Worm (Caenorhabditis elegans) whole organism, L1 larva: ENCODE results near the gene F59D12.5.
A peak's percentile ranks its signal among the peaks of the same experiment; 100 is the strongest.

Experiments used
- C04F5.9 ChIP-seq: sonication (generic microtip); optimal IDR thresholded peaks from 2 replicates; lab custom pipeline; 2016; ENCODE audit warnings: missing genetic modification characterization, missing compliant biosample characterization
- C16A3.4 ChIP-seq: fragments of 150-350 bp; optimal IDR thresholded peaks from 2 replicates; lab custom pipeline; 2014; ENCODE audit warnings: missing biosample characterization, missing genetic modification characterization
- F16B12.6 ChIP-seq: fragments of 150-350 bp; optimal IDR thresholded peaks from 2 replicates; lab custom pipeline; 2014; ENCODE audit warnings: missing biosample characterization, missing genetic modification characterization
- aly-2 ChIP-seq: fragments of 150-350 bp; optimal IDR thresholded peaks from 2 replicates; lab custom pipeline; 2014; ENCODE audit warnings: missing biosample characterization, missing genetic modification characterization
- blmp-1 ChIP-seq: fragments of 150-350 bp; optimal IDR thresholded peaks from 2 replicates; lab custom pipeline; 2014; ENCODE audit warnings: missing biosample characterization, missing genetic modification characterization
- ceh-63 ChIP-seq: fragments of 200-800 bp; sonication (Bioruptor generic); optimal IDR thresholded peaks from 2 replicates; lab custom pipeline; 2018; ENCODE audit warnings: mild to moderate bottlenecking, missing genetic modification characterization, missing compliant biosample characterization
- ceh-8 ChIP-seq: fragments of 200-800 bp; sonication (Bioruptor generic); optimal IDR thresholded peaks from 2 replicates; lab custom pipeline; 2018; ENCODE audit warnings: mild to moderate bottlenecking, missing genetic modification characterization, moderate library complexity, missing compliant biosample characterization
- ceh-82 ChIP-seq, 3 experiments: fragments of 150-350 bp in 1 of 3; sonication (generic microtip) in 2 of 3; optimal IDR thresholded peaks; 2 replicates each; lab custom pipeline; 2014 to 2017; ENCODE audit warnings: missing biosample characterization in 3 of 3, missing genetic modification characterization in 3 of 3
- ceh-88 ChIP-seq: fragments of 200-800 bp; sonication (Bioruptor generic); IDR thresholded peaks from 2 replicates; pipeline ENCODE4 v1.3.6; 2022; ENCODE audit warnings: missing genetic modification characterization, missing compliant biosample characterization
- dpl-1 ChIP-seq, 3 experiments: fragments of 150-350 bp in 2 of 3; sonication (generic microtip) in 1 of 3; optimal IDR thresholded peaks; 2 replicates each; lab custom pipeline; 2014 to 2017; ENCODE audit warnings: missing biosample characterization in 3 of 3, missing genetic modification characterization in 3 of 3, missing genetic modification reagents in 3 of 3
- dsc-1 ChIP-seq: sonication (generic microtip); optimal IDR thresholded peaks from 2 replicates; lab custom pipeline; 2016; ENCODE audit warnings: mild to moderate bottlenecking, missing genetic modification characterization, missing compliant biosample characterization
- egl-13 ChIP-seq: sonication (generic microtip); optimal IDR thresholded peaks from 2 replicates; lab custom pipeline; 2016; ENCODE audit warnings: missing genotype, missing genetic modification reagents, missing genetic modification characterization, missing compliant biosample characterization
- egl-27 ChIP-seq, 2 experiments: fragments of 150-350 bp in 1 of 2; sonication (generic microtip); optimal IDR thresholded peaks; 3 replicates each; lab custom pipeline; 2017 to 2018; ENCODE audit warnings: missing biosample characterization in 2 of 2, missing genetic modification characterization in 2 of 2, missing genetic modification reagents in 2 of 2
- fkh-10 ChIP-seq: sonication (generic microtip); optimal IDR thresholded peaks from 2 replicates; lab custom pipeline; 2017; ENCODE audit warnings: missing biosample characterization, missing genetic modification reagents, missing genetic modification characterization
- fkh-4 ChIP-seq: sonication (generic microtip); optimal IDR thresholded peaks from 2 replicates; lab custom pipeline; 2016; ENCODE audit warnings: missing compliant biosample characterization, missing genetic modification characterization, borderline replicate concordance
- fkh-8 ChIP-seq: sonication (generic microtip); optimal IDR thresholded peaks from 2 replicates; lab custom pipeline; 2016; ENCODE audit warnings: mild to moderate bottlenecking, missing genetic modification characterization, missing compliant biosample characterization
- hlh-17 ChIP-seq: fragments of 200-800 bp; sonication (Bioruptor generic); optimal IDR thresholded peaks from 2 replicates; lab custom pipeline; 2018; ENCODE audit warnings: missing genetic modification characterization, mild to moderate bottlenecking, missing compliant biosample characterization, moderate library complexity, borderline replicate concordance
- hpl-2 ChIP-seq: fragments of 150-350 bp; optimal IDR thresholded peaks from 2 replicates; lab custom pipeline; 2014; ENCODE audit warnings: missing biosample characterization, missing genetic modification reagents, missing genetic modification characterization
- isw-1 ChIP-seq: fragments of 200-800 bp; sonication (Bioruptor generic); IDR thresholded peaks from 2 replicates; pipeline ENCODE4 v1.3.6; 2022; ENCODE audit warnings: missing genetic modification characterization, missing compliant biosample characterization
- lin-14 ChIP-seq: fragments of 200-800 bp; sonication (Bioruptor generic); optimal IDR thresholded peaks from 2 replicates; lab custom pipeline; 2018; ENCODE audit warnings: mild to moderate bottlenecking, missing genetic modification characterization, moderate library complexity, missing compliant biosample characterization
- lin-15B ChIP-seq: fragments of 150-350 bp; sonication (generic microtip); optimal IDR thresholded peaks from 3 replicates; lab custom pipeline; 2014; ENCODE audit warnings: missing biosample characterization, missing genetic modification characterization
- lin-35 ChIP-seq, 2 experiments: fragments of 150-350 bp; optimal IDR thresholded peaks; 2 replicates each; lab custom pipeline; 2014; ENCODE audit warnings: missing biosample characterization in 2 of 2, missing genetic modification characterization in 2 of 2, missing genetic modification reagents in 2 of 2
- lir-3 ChIP-seq: sonication (generic microtip); optimal IDR thresholded peaks from 2 replicates; lab custom pipeline; 2016; ENCODE audit warnings: mild to moderate bottlenecking, missing genetic modification characterization, moderate library complexity, missing compliant biosample characterization; ENCODE audit not compliant: poor library complexity
- mep-1 ChIP-seq: fragments of 150-350 bp; optimal IDR thresholded peaks from 2 replicates; lab custom pipeline; 2014; ENCODE audit warnings: missing biosample characterization, missing genetic modification characterization
- nhr-11 ChIP-seq: fragments of 150-350 bp; optimal IDR thresholded peaks from 2 replicates; lab custom pipeline; 2014; ENCODE audit warnings: missing biosample characterization, missing genetic modification characterization
- nhr-12 ChIP-seq: sonication (generic microtip); optimal IDR thresholded peaks from 2 replicates; lab custom pipeline; 2017; ENCODE audit warnings: missing biosample characterization, missing genetic modification characterization
- nhr-19 ChIP-seq: fragments of 200-800 bp; sonication (Bioruptor generic); conservative IDR thresholded peaks from 2 replicates; pipeline ENCODE4 v1.3.6; 2022; ENCODE audit warnings: missing genetic modification characterization, missing compliant biosample characterization
- nhr-47 ChIP-seq: sonication (generic microtip); optimal IDR thresholded peaks from 2 replicates; lab custom pipeline; 2016; ENCODE audit warnings: mild to moderate bottlenecking, missing genetic modification characterization, moderate library complexity, missing compliant biosample characterization
- nhr-71 ChIP-seq: sonication (generic microtip); optimal IDR thresholded peaks from 2 replicates; lab custom pipeline; 2016; ENCODE audit warnings: mild to moderate bottlenecking, missing genetic modification characterization, moderate library complexity, missing compliant biosample characterization
- nhr-84 ChIP-seq: sonication (generic microtip); optimal IDR thresholded peaks from 2 replicates; lab custom pipeline; 2017; ENCODE audit warnings: missing biosample characterization, missing genetic modification characterization
- nhr-90 ChIP-seq: sonication (generic microtip); optimal IDR thresholded peaks from 2 replicates; lab custom pipeline; 2016; ENCODE audit warnings: mild to moderate bottlenecking, missing genetic modification characterization, missing compliant biosample characterization; ENCODE audit not compliant: poor library complexity
- pax-3 ChIP-seq: fragments of 200-800 bp; sonication (Bioruptor generic); optimal IDR thresholded peaks from 2 replicates; lab custom pipeline; 2018; ENCODE audit warnings: mild to moderate bottlenecking, missing genetic modification characterization, moderate library complexity, missing compliant biosample characterization
- rnt-1 ChIP-seq: sonication (generic microtip); optimal IDR thresholded peaks from 2 replicates; lab custom pipeline; 2016; ENCODE audit warnings: mild to moderate bottlenecking, missing genetic modification characterization, moderate library complexity, missing compliant biosample characterization
- sox-4 ChIP-seq: sonication (generic microtip); optimal IDR thresholded peaks from 2 replicates; lab custom pipeline; 2016; ENCODE audit warnings: missing genetic modification characterization, missing compliant biosample characterization
- sptf-1 ChIP-seq: fragments of 150-350 bp; optimal IDR thresholded peaks from 2 replicates; lab custom pipeline; 2014; ENCODE audit warnings: missing biosample characterization, missing genetic modification characterization
- swsn-7 ChIP-seq: sonication (generic microtip); optimal IDR thresholded peaks from 2 replicates; lab custom pipeline; 2016; ENCODE audit warnings: missing genetic modification characterization, missing compliant biosample characterization
- tbx-2 ChIP-seq: sonication (generic microtip); optimal IDR thresholded peaks from 2 replicates; lab custom pipeline; 2016; ENCODE audit warnings: missing genetic modification characterization, missing compliant biosample characterization
- unc-130 ChIP-seq: fragments of 150-350 bp; optimal IDR thresholded peaks from 2 replicates; lab custom pipeline; 2017; ENCODE audit warnings: missing biosample characterization, missing genetic modification characterization, inconsistent platforms
- unc-62 ChIP-seq: fragments of 150-350 bp; optimal IDR thresholded peaks from 2 replicates; lab custom pipeline; 2014; ENCODE audit warnings: missing biosample characterization, missing genetic modification reagents, missing genetic modification characterization
- unc-86 ChIP-seq: sonication (generic microtip); optimal IDR thresholded peaks from 2 replicates; lab custom pipeline; 2016; ENCODE audit warnings: missing genetic modification characterization, missing compliant biosample characterization
- xbp-1 ChIP-seq: sonication (generic microtip); optimal IDR thresholded peaks from 2 replicates; lab custom pipeline; 2016; ENCODE audit warnings: missing genetic modification characterization, missing compliant biosample characterization
- zip-4 ChIP-seq: fragments of 200-800 bp; sonication (Bioruptor generic); optimal IDR thresholded peaks from 2 replicates; lab custom pipeline; 2018; ENCODE audit warnings: mild to moderate bottlenecking, missing genetic modification characterization, moderate library complexity, missing compliant biosample characterization
- ztf-11 ChIP-seq, 2 experiments: sonication (generic microtip); optimal IDR thresholded peaks; 2 replicates each; lab custom pipeline; 2016 to 2017; ENCODE audit warnings: missing genetic modification characterization in 2 of 2, missing biosample characterization in 1 of 2, missing compliant biosample characterization in 1 of 2
- ztf-4 ChIP-seq: fragments of 150-350 bp; optimal IDR thresholded peaks from 2 replicates; lab custom pipeline; 2014; ENCODE audit warnings: missing biosample characterization, missing genetic modification characterization

The F59D12.5 gene

DNA sequence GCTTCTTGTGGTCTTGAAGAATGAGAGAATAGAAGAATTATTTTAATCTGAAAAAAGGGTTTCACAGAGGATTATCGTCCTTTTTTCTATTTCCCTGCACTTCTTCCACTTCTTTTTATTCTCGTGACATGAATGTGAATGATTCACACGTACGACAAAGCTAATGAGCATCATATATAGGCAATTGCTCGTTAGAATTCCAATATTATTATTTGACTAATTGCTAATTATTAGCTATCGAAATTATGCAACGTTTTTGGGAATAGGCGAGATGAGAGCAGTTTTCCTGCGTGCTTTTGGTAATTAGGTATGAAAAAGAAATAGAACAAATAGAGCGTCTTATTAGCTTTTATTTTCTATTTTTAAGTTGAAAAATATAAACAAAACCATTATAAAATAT lies 10.6 kb upstream of the F59D12.5 start (continued):
- no peak for TF ChIP-seq F16B12.6 (tag; lab: Kevin White, UChicago)
- TF ChIP-seq rnt-1 (tag; lab: Kevin White, UChicago), result no peak
- TF ChIP-seq nhr-12 (tag; lab: Kevin White, UChicago), result no peak
- TF ChIP-seq ceh-88, result no peak
- peak; percentile 34 for TF ChIP-seq nhr-47 (tag; lab: Kevin White, UChicago)
- TF ChIP-seq sox-4 (tag; lab: Kevin White, UChicago), result peak; percentile 8
- TF ChIP-seq lin-35 (GFP tag; optimal IDR thresholded peaks at IDR 0.05; lab: Kevin White, UChicago), result no peak
- TF ChIP-seq fkh-8, result peak; percentile 39
- no peak for TF ChIP-seq egl-27 (tag; optimal IDR thresholded peaks at IDR 0.05; lab: Kevin White, UChicago)
- TF ChIP-seq ztf-11 (tag; optimal IDR thresholded peaks at IDR 0.05; lab: Kevin White, UChicago), result no peak
- no peak for TF ChIP-seq unc-130 (tag; lab: Kevin White, UChicago)
- TF ChIP-seq lin-14 (GFP tag; lab: Kevin White, UChicago), result peak; percentile 77
- TF ChIP-seq mep-1, result no peak
- TF ChIP-seq nhr-90 (tag; lab: Kevin White, UChicago), result no peak
- no peak for TF ChIP-seq aly-2 (tag; lab: Kevin White, UChicago)
- TF ChIP-seq egl-13 (tag; lab: Kevin White, UChicago), result no peak
- no peak for TF ChIP-seq ztf-4 (tag; lab: Kevin White, UChicago)
- TF ChIP-seq ceh-8 (GFP tag; lab: Kevin White, UChicago), result peak; percentile 58
- TF ChIP-seq nhr-71 (tag; lab: Kevin White, UChicago), result peak; percentile 40
- TF ChIP-seq ceh-63 (GFP tag; lab: Kevin White, UChicago), result no peak
- no peak for TF ChIP-seq C16A3.4 (tag; lab: Kevin White, UChicago)
- TF ChIP-seq fkh-10, result no peak
- TF ChIP-seq lir-3 (tag; lab: Kevin White, UChicago), result no peak
- no peak for TF ChIP-seq dpl-1 (GFP tag; optimal IDR thresholded peaks at IDR 0.05; lab: Kevin White, UChicago)
- no peak for TF ChIP-seq hlh-17 (GFP tag; lab: Kevin White, UChicago)

DNA sequence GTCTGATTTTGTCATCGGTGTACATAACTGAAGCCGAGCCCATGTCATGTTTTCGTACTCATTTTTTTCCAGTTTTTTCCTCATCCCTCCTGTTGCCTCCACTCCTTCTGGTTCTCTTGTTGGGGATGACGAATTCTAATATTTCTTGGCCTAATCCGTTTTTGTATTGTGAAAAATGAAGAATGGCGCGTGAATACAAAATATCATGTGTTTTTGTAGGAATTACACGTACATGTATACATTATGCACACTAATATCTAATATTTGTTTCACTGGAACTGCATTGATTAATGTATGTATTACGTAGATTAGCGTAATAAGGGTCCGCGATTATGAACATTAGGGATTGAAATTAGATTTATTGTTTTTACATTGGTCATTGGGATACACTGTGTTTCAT lies 8.5 kb upstream of the F59D12.5 start:
- TF ChIP-seq sox-4 (tag; lab: Kevin White, UChicago), result peak; percentile 23
- TF ChIP-seq pax-3 (tag; lab: Kevin White, UChicago), result peak; percentile 59
- TF ChIP-seq dsc-1 (tag; lab: Kevin White, UChicago), result peak; percentile 90
- no peak for TF ChIP-seq nhr-47 (tag; lab: Kevin White, UChicago)
- TF ChIP-seq xbp-1 (tag; lab: Kevin White, UChicago), result no peak
- TF ChIP-seq unc-62 (GFP tag; lab: Kevin White, UChicago), result no peak
- no peak for TF ChIP-seq zip-4 (GFP tag; lab: Kevin White, UChicago)
- TF ChIP-seq fkh-4 (tag; lab: Kevin White, UChicago), result peak; percentile 0

DNA sequence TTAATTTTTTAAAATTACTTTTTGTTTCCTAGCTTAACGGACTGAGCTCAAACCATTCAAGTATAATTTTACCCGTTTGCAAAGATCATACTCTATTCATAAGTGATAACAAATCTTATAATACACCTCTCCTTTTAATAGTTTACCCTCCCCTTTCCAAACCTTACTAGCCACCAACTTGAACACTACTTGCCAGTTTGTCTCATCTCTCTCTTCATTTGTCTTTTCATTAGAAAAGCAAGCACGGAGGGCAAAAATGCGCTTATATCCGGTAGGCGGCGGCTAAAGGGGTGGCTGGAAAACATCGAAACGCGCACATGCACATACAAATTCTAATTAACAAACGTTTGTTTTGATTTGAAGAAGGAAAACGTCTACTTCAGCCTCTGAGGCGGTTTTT lies 7.8 kb upstream of the F59D12.5 start:
- TF ChIP-seq nhr-90 (tag; lab: Kevin White, UChicago), result no peak
- TF ChIP-seq nhr-11 (tag; lab: Kevin White, UChicago), result no peak
- no peak for TF ChIP-seq C04F5.9 (tag; lab: Kevin White, UChicago)
- TF ChIP-seq mep-1, result no peak
- no peak for TF ChIP-seq unc-86 (tag; lab: Kevin White, UChicago)
- TF ChIP-seq fkh-8, result no peak
- no peak for TF ChIP-seq tbx-2
- no peak for TF ChIP-seq xbp-1 (tag; lab: Kevin White, UChicago)
- TF ChIP-seq blmp-1 (tag; lab: Kevin White, UChicago), result no peak
- no peak for TF ChIP-seq sptf-1 (tag; lab: Kevin White, UChicago)
- TF ChIP-seq nhr-19 (GFP tag; lab: Robert Waterston, UW), result no peak
- no peak for TF ChIP-seq hpl-2 (GFP tag; lab: Kevin White, UChicago)
- TF ChIP-seq nhr-84 (tag; lab: Kevin White, UChicago), result no peak
- TF ChIP-seq egl-27 (tag; optimal IDR thresholded peaks at IDR 0.05; lab: Kevin White, UChicago), result no peak
- no peak for TF ChIP-seq unc-62 (GFP tag; lab: Kevin White, UChicago)
- TF ChIP-seq ceh-82 (tag; optimal IDR thresholded peaks at IDR 0.05; lab: Kevin White, UChicago), result no peak
- TF ChIP-seq swsn-7 (tag; lab: Kevin White, UChicago), result no peak
- no peak for TF ChIP-seq isw-1
- TF ChIP-seq lin-14 (GFP tag; lab: Kevin White, UChicago), result no peak
- no peak for TF ChIP-seq lin-15B (tag; lab: Kevin White, UChicago)
